Fruit fly (Drosophila melanogaster): ENCODE results near the gene Top1.

The Top1 gene

DNA sequence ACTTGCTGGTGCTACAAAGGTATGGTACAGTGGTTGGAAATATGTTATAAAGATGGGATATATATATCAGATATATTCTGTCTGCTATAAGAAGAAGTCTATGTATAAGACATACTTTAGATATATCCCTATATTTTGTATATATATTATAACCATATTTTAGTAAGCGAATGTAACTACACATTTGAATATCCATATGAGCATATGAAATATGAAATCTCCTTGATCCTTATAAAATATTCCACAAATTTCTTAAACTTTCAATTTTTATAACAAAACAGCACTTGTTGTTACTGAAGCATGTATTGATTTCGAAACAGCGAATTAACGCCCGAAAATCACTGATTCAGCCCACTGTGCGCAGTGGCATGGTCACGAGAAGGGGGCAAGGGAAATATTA, 45.2 kb downstream of the Top1 start (continued):
- TF ChIP-seq CG12219 (GFP tag; optimal IDR thresholded peaks at IDR 0.05) (no peak), lola (GFP tag; optimal IDR thresholded peaks at IDR 0.05) (peak in 1 of 3 experiments; percentile 59), CG7786 (GFP tag; optimal IDR thresholded peaks at IDR 0.05) (no peak), tx (GFP tag; optimal IDR thresholded peaks at IDR 0.05) (no peak), org-1 (GFP tag; optimal IDR thresholded peaks at IDR 0.05) (no peak), crc (GFP tag; optimal IDR thresholded peaks at IDR 0.05) (no peak), D19B (GFP tag; optimal IDR thresholded peaks at IDR 0.05) (no peak), H15 (GFP tag; IDR thresholded peaks at IDR 0.05) (no peak), ERR (GFP tag; optimal IDR thresholded peaks at IDR 0.05) (no peak), CG8924 (tag; optimal IDR thresholded peaks at IDR 0.05) (peak; percentile 29), tll (GFP tag; optimal IDR thresholded peaks at IDR 0.05) (no peak), z (GFP tag; IDR thresholded peaks at IDR 0.05) (no peak), Ets65A (GFP tag) (no peak), YL-1 (GFP tag; optimal IDR thresholded peaks at IDR 0.05) (no peak), CG14710 (tag; optimal IDR thresholded peaks at IDR 0.05) (peak; percentile 41), CG9932 (GFP tag; IDR thresholded peaks at IDR 0.05) (no peak), ab (GFP tag; optimal IDR thresholded peaks at IDR 0.05) (no peak), Max (GFP tag; optimal IDR thresholded peaks at IDR 0.05) (no peak), pan (optimal IDR thresholded peaks at IDR 0.05) (no peak), pan (GFP tag; optimal IDR thresholded peaks at IDR 0.05 in 1 of 2, IDR thresholded peaks at IDR 0.05 in 1 of 2) (no peak), CG14965 (GFP tag; optimal IDR thresholded peaks at IDR 0.05; ENCODE audit: borderline replicate concordance) (no peak), CG14667 (GFP tag; IDR thresholded peaks at IDR 0.05) (no peak), her (GFP tag; optimal IDR thresholded peaks at IDR 0.05) (no peak), sna (GFP tag; IDR thresholded peaks at IDR 0.05; ENCODE audit: partially characterized antibody) (no peak), dysf (GFP tag; IDR thresholded peaks at IDR 0.05) (no peak), schlank (tag; optimal IDR thresholded peaks at IDR 0.05) (no peak), Atf6 (GFP tag; IDR thresholded peaks at IDR 0.05) (no peak), CG18599 (GFP tag; optimal IDR thresholded peaks at IDR 0.05) (peak; percentile 24), D19A (tag; optimal IDR thresholded peaks at IDR 0.05) (peak; percentile 43), scrt (GFP tag; optimal IDR thresholded peaks at IDR 0.05) (no peak), CG12769 (tag; optimal IDR thresholded peaks at IDR 0.05) (no peak), gsb (GFP tag; IDR thresholded peaks at IDR 0.05) (no peak), PHDP (tag; optimal IDR thresholded peaks at IDR 0.05) (no peak), onecut (GFP tag; IDR thresholded peaks at IDR 0.05) (no peak), Chrac-16 (GFP tag; optimal IDR thresholded peaks at IDR 0.05) (no peak), CG15011 (GFP tag; optimal IDR thresholded peaks at IDR 0.05) (no peak), CG12744 (GFP tag; optimal IDR thresholded peaks at IDR 0.05) (no peak), CG15601 (tag; optimal IDR thresholded peaks at IDR 0.05) (peak; percentile 31), CG3838 (GFP tag; optimal IDR thresholded peaks at IDR 0.05) (no peak), ranshi (GFP tag; IDR thresholded peaks at IDR 0.05) (no peak), CG16779 (GFP tag; IDR thresholded peaks at IDR 0.05) (no peak), grau (tag; optimal IDR thresholded peaks at IDR 0.05) (peak; percentile 43), HLHmδ (GFP tag; optimal IDR thresholded peaks at IDR 0.05) (no peak), CG7963 (GFP tag; IDR thresholded peaks at IDR 0.05; ENCODE audit: partially characterized antibody) (no peak), fru (optimal IDR thresholded peaks at IDR 0.05) (no peak), dmrt11E (tag; optimal IDR thresholded peaks at IDR 0.05) (peak; percentile 42), CG11696 (GFP tag; IDR thresholded peaks at IDR 0.05) (no peak), Bdp1 (GFP tag; optimal IDR thresholded peaks at IDR 0.05) (no peak), CG34422 (GFP tag; IDR thresholded peaks at IDR 0.05) (no peak), CG9437 (GFP tag; optimal IDR thresholded peaks at IDR 0.05) (no peak), CG6689 (GFP tag; IDR thresholded peaks at IDR 0.05) (0 out of 2 replicates have a peak, but pooled peaks have one; percentile 12), Rfx (GFP tag; IDR thresholded peaks at IDR 0.05) (no peak)
